Worm (Caenorhabditis elegans) whole organism, L1 larva: ENCODE data around the gene sre-21.

Experiments used
- C04F5.9 ChIP-seq: sonication (generic microtip); optimal IDR thresholded peaks from 2 replicates; lab custom pipeline; 2016; ENCODE audit warnings: missing genetic modification characterization, missing compliant biosample characterization
- aly-2 ChIP-seq: fragments of 150-350 bp; optimal IDR thresholded peaks from 2 replicates; lab custom pipeline; 2014; ENCODE audit warnings: missing biosample characterization, missing genetic modification characterization
- ama-1 ChIP-seq: fragments of 150-350 bp; optimal IDR thresholded peaks from 2 replicates; lab custom pipeline; 2014
- egl-27 ChIP-seq, 2 experiments: fragments of 150-350 bp in 1 of 2; sonication (generic microtip); optimal IDR thresholded peaks; 3 replicates each; lab custom pipeline; 2017 to 2018; ENCODE audit warnings: missing biosample characterization in 2 of 2, missing genetic modification characterization in 2 of 2, missing genetic modification reagents in 2 of 2
- lin-13 ChIP-seq: fragments of 150-350 bp; optimal IDR thresholded peaks from 2 replicates; lab custom pipeline; 2014; ENCODE audit warnings: missing biosample characterization, missing genetic modification reagents, missing genetic modification characterization
- lin-15B ChIP-seq: fragments of 150-350 bp; sonication (generic microtip); optimal IDR thresholded peaks from 3 replicates; lab custom pipeline; 2014; ENCODE audit warnings: missing biosample characterization, missing genetic modification characterization
- lin-35 ChIP-seq, 2 experiments: fragments of 150-350 bp; optimal IDR thresholded peaks; 2 replicates each; lab custom pipeline; 2014; ENCODE audit warnings: missing biosample characterization in 2 of 2, missing genetic modification characterization in 2 of 2, missing genetic modification reagents in 2 of 2
- mab-9 ChIP-seq: fragments of 200-800 bp; sonication (Bioruptor generic); IDR thresholded peaks from 2 replicates; pipeline ENCODE4 v1.3.6; 2022; ENCODE audit warnings: missing genetic modification reagents, missing genetic modification characterization, missing compliant biosample characterization
- nhr-237 ChIP-seq: fragments of 150-350 bp; optimal IDR thresholded peaks from 2 replicates; lab custom pipeline; 2014; ENCODE audit warnings: missing biosample characterization, missing genetic modification characterization
- pax-3 ChIP-seq: fragments of 200-800 bp; sonication (Bioruptor generic); optimal IDR thresholded peaks from 2 replicates; lab custom pipeline; 2018; ENCODE audit warnings: mild to moderate bottlenecking, missing genetic modification characterization, moderate library complexity, missing compliant biosample characterization
- skn-1 ChIP-seq: fragments of 150-350 bp; optimal IDR thresholded peaks from 2 replicates; lab custom pipeline; 2014; ENCODE audit warnings: missing biosample characterization, missing genetic modification characterization
- swsn-7 ChIP-seq: sonication (generic microtip); optimal IDR thresholded peaks from 2 replicates; lab custom pipeline; 2016; ENCODE audit warnings: missing genetic modification characterization, missing compliant biosample characterization
- tbx-2 ChIP-seq: sonication (generic microtip); optimal IDR thresholded peaks from 2 replicates; lab custom pipeline; 2016; ENCODE audit warnings: missing genetic modification characterization, missing compliant biosample characterization
- zip-4 ChIP-seq: fragments of 200-800 bp; sonication (Bioruptor generic); optimal IDR thresholded peaks from 2 replicates; lab custom pipeline; 2018; ENCODE audit warnings: mild to moderate bottlenecking, missing genetic modification characterization, moderate library complexity, missing compliant biosample characterization

ce11 chrV:17812127-17812526 lies 39.1 kb upstream of the sre-21 start:
- no peak for TF ChIP-seq tbx-2
- no peak for TF ChIP-seq nhr-237 (tag; lab: Kevin White, UChicago)
- no peak for TF ChIP-seq swsn-7
- TF ChIP-seq aly-2, result no peak
- TF ChIP-seq skn-1, result no peak
- TF ChIP-seq C04F5.9 (tag; lab: Kevin White, UChicago), result no peak
- TF ChIP-seq mab-9 (GFP tag; lab: Robert Waterston, UW), result no peak
- no peak for TF ChIP-seq pax-3 (tag; lab: Kevin White, UChicago)
- TF ChIP-seq lin-13 (GFP tag; lab: Kevin White, UChicago), result no peak
- no peak for TF ChIP-seq zip-4
- TF ChIP-seq ama-1 (lab: Kevin White, UChicago), result no peak
- TF ChIP-seq egl-27 (tag; optimal IDR thresholded peaks at IDR 0.05; lab: Kevin White, UChicago), result no peak
- no peak for TF ChIP-seq lin-35 (GFP tag; optimal IDR thresholded peaks at IDR 0.05; lab: Kevin White, UChicago)
- TF ChIP-seq lin-15B (tag; lab: Kevin White, UChicago), result no peak
